Worm (Caenorhabditis elegans) whole organism, L4 larva: ENCODE results near the gene AC3.5.
A peak's percentile ranks its signal among the peaks of the same experiment; 100 is the strongest.

Experiments
- F37D6.2 ChIP-seq: sonication (generic microtip); optimal IDR thresholded peaks from 2 replicates; lab custom pipeline; 2016; ENCODE audit warnings: mild to moderate bottlenecking, missing genetic modification characterization, missing compliant biosample characterization
- R02D3.7 ChIP-seq: fragments of 150-350 bp; sonication (generic microtip); optimal IDR thresholded peaks from 3 replicates; lab custom pipeline; 2014; ENCODE audit warnings: missing biosample characterization, missing genetic modification characterization
- T20F7.1 ChIP-seq: fragments of 200-800 bp; sonication (Bioruptor generic); optimal IDR thresholded peaks from 2 replicates; lab custom pipeline; 2018; ENCODE audit warnings: mild to moderate bottlenecking, missing genetic modification characterization, missing compliant biosample characterization
- Y105C5A.15 ChIP-seq: fragments of 200-800 bp; sonication (Bioruptor generic); IDR thresholded peaks from 2 replicates; pipeline ENCODE4 v1.3.6; 2022; ENCODE audit warnings: missing genetic modification characterization, missing compliant biosample characterization
- Y48G9A.11 ChIP-seq: fragments of 200-800 bp; sonication (Bioruptor generic); IDR thresholded peaks from 2 replicates; pipeline ENCODE4 v1.3.6; 2022; ENCODE audit warnings: missing genetic modification reagents, missing genetic modification characterization, missing compliant biosample characterization
- Y5F2A.4 ChIP-seq: fragments of 200-800 bp; sonication (Bioruptor generic); optimal IDR thresholded peaks from 2 replicates; lab custom pipeline; 2018; ENCODE audit warnings: mild to moderate bottlenecking, missing genetic modification characterization, missing compliant biosample characterization
- attf-4 ChIP-seq: sonication (generic microtip); optimal IDR thresholded peaks from 3 replicates; lab custom pipeline; 2017; ENCODE audit warnings: missing biosample characterization, missing genetic modification characterization
- ceh-20 ChIP-seq: fragments of 200-800 bp; sonication (Bioruptor generic); IDR thresholded peaks from 2 replicates; pipeline ENCODE4 v1.3.6; 2022; ENCODE audit warnings: missing genetic modification reagents, missing genetic modification characterization, missing compliant biosample characterization
- ceh-28 ChIP-seq: fragments of 150-350 bp; optimal IDR thresholded peaks from 2 replicates; lab custom pipeline; 2014; ENCODE audit warnings: missing biosample characterization, missing genetic modification reagents, missing genetic modification characterization
- cey-2 ChIP-seq: sonication (generic microtip); optimal IDR thresholded peaks from 3 replicates; lab custom pipeline; 2017; ENCODE audit warnings: missing genetic modification characterization, mild to moderate bottlenecking, missing compliant biosample characterization, antibody characterized with exemption, borderline replicate concordance; ENCODE audit not compliant: insufficient read depth
- daf-12 ChIP-seq: fragments of 150-350 bp; optimal IDR thresholded peaks from 2 replicates; lab custom pipeline; 2014; ENCODE audit warnings: missing biosample characterization, missing genetic modification reagents, missing genetic modification characterization
- duxl-1 ChIP-seq: sonication (generic microtip); optimal IDR thresholded peaks from 2 replicates; lab custom pipeline; 2016; ENCODE audit warnings: mild to moderate bottlenecking, missing genetic modification characterization, moderate library complexity, missing compliant biosample characterization; ENCODE audit not compliant: poor library complexity
- egl-43 ChIP-seq: fragments of 200-800 bp; sonication (Bioruptor generic); IDR thresholded peaks from 2 replicates; pipeline ENCODE4 v1.3.6; 2022; ENCODE audit warnings: missing genetic modification reagents, missing genetic modification characterization, missing compliant biosample characterization
- fos-1 ChIP-seq: fragments of 150-350 bp; optimal IDR thresholded peaks from 2 replicates; lab custom pipeline; 2014; ENCODE audit warnings: missing biosample characterization, missing genetic modification characterization
- hif-1 ChIP-seq, 2 experiments: sonication (generic microtip); optimal IDR thresholded peaks; 2 replicates each; lab custom pipeline; 2016 to 2017; ENCODE audit warnings: missing compliant biosample characterization in 2 of 2, missing genetic modification characterization in 2 of 2, missing genetic modification reagents in 2 of 2, missing genotype in 2 of 2, mild to moderate bottlenecking in 1 of 2
- hlh-11 ChIP-seq: fragments of 200-800 bp; sonication (Bioruptor generic); optimal IDR thresholded peaks from 2 replicates; lab custom pipeline; 2018; ENCODE audit warnings: mild to moderate bottlenecking, missing genetic modification characterization, missing compliant biosample characterization
- hlh-30 ChIP-seq: sonication (generic microtip); optimal IDR thresholded peaks from 2 replicates; lab custom pipeline; 2017; ENCODE audit warnings: antibody characterized with exemption, mild to moderate bottlenecking, missing genetic modification characterization, missing compliant biosample characterization; ENCODE audit not compliant: insufficient read depth
- hmg-1.1 ChIP-seq: fragments of 200-800 bp; sonication (Bioruptor generic); IDR thresholded peaks from 2 replicates; pipeline ENCODE4 v1.3.6; 2022; ENCODE audit warnings: missing genetic modification reagents, missing genetic modification characterization, missing compliant biosample characterization
- lin-13 ChIP-seq: fragments of 150-350 bp; optimal IDR thresholded peaks from 2 replicates; lab custom pipeline; 2014; ENCODE audit warnings: missing biosample characterization, missing genetic modification reagents, missing genetic modification characterization
- lin-38 ChIP-seq: fragments of 200-800 bp; sonication (Bioruptor generic); IDR thresholded peaks from 2 replicates; pipeline ENCODE4 v1.3.6; 2022; ENCODE audit warnings: missing genetic modification reagents, missing genetic modification characterization, missing compliant biosample characterization
- lir-3 ChIP-seq: sonication (generic microtip); optimal IDR thresholded peaks from 2 replicates; lab custom pipeline; 2016; ENCODE audit warnings: mild to moderate bottlenecking, missing genetic modification characterization, missing compliant biosample characterization
- lsy-2 ChIP-seq, 2 experiments: fragments of 150-350 bp in 1 of 2; sonication (generic microtip) in 1 of 2; optimal IDR thresholded peaks; 2 replicates each; lab custom pipeline; 2014 to 2017; ENCODE audit warnings: missing biosample characterization in 2 of 2, missing genetic modification characterization in 2 of 2
- madf-9 ChIP-seq: fragments of 200-800 bp; sonication (Bioruptor generic); conservative IDR thresholded peaks from 2 replicates; pipeline ENCODE4 v1.3.6; 2022; ENCODE audit warnings: missing genetic modification reagents, missing genetic modification characterization, missing compliant biosample characterization
- mdl-1 ChIP-seq, 2 experiments: fragments of 150-350 bp in 1 of 2; sonication (generic microtip) in 1 of 2; optimal IDR thresholded peaks; 2 replicates each; lab custom pipeline; 2014 to 2017; ENCODE audit warnings: missing biosample characterization in 2 of 2, missing genetic modification characterization in 2 of 2
- mdt-29 ChIP-seq: fragments of 200-800 bp; sonication (Bioruptor generic); IDR thresholded peaks from 2 replicates; pipeline ENCODE4 v1.3.6; 2022; ENCODE audit warnings: missing genetic modification reagents, missing genetic modification characterization, missing compliant biosample characterization
- mep-1 ChIP-seq: fragments of 150-350 bp; sonication (generic microtip); optimal IDR thresholded peaks from 3 replicates; lab custom pipeline; 2014; ENCODE audit warnings: missing biosample characterization, missing genetic modification characterization
- mes-2 ChIP-seq: sonication (generic microtip); optimal IDR thresholded peaks from 2 replicates; lab custom pipeline; 2016; ENCODE audit warnings: missing genotype, mild to moderate bottlenecking, missing genetic modification characterization, missing compliant biosample characterization; ENCODE audit not compliant: poor library complexity, severe bottlenecking
- mxl-2 ChIP-seq: fragments of 200-800 bp; sonication (Bioruptor generic); conservative IDR thresholded peaks from 2 replicates; pipeline ENCODE4 v1.3.6; 2022; ENCODE audit warnings: missing genetic modification reagents, missing genetic modification characterization, missing compliant biosample characterization
- mxl-3 ChIP-seq: fragments of 200-800 bp; sonication (Bioruptor generic); optimal IDR thresholded peaks from 2 replicates; lab custom pipeline; 2018; ENCODE audit warnings: mild to moderate bottlenecking, missing genetic modification characterization, missing compliant biosample characterization
- nhr-10 ChIP-seq: fragments of 150-350 bp; optimal IDR thresholded peaks from 2 replicates; lab custom pipeline; 2014; ENCODE audit warnings: missing biosample characterization, missing genetic modification characterization
- nhr-11 ChIP-seq: fragments of 150-350 bp; optimal IDR thresholded peaks from 2 replicates; lab custom pipeline; 2014; ENCODE audit warnings: missing biosample characterization, missing genetic modification characterization
- nhr-111 ChIP-seq: fragments of 200-800 bp; sonication (Bioruptor generic); optimal IDR thresholded peaks from 2 replicates; lab custom pipeline; 2018; ENCODE audit warnings: mild to moderate bottlenecking, missing genetic modification characterization, missing compliant biosample characterization
- nhr-237 ChIP-seq: sonication (generic microtip); optimal IDR thresholded peaks from 2 replicates; lab custom pipeline; 2017; ENCODE audit warnings: missing biosample characterization, missing genetic modification characterization
- nhr-42 ChIP-seq: fragments of 200-800 bp; sonication (Bioruptor generic); IDR thresholded peaks from 2 replicates; pipeline ENCODE4 v1.3.6; 2022; ENCODE audit warnings: missing genetic modification characterization, missing compliant biosample characterization
- nhr-6 ChIP-seq: fragments of 150-350 bp; optimal IDR thresholded peaks from 2 replicates; lab custom pipeline; 2014; ENCODE audit warnings: missing biosample characterization, missing genetic modification characterization
- nhr-76 ChIP-seq: fragments of 150-350 bp; optimal IDR thresholded peaks from 2 replicates; lab custom pipeline; 2014; ENCODE audit warnings: missing biosample characterization, missing genetic modification characterization
- nhr-77 ChIP-seq: fragments of 150-350 bp; optimal IDR thresholded peaks from 2 replicates; lab custom pipeline; 2014; ENCODE audit warnings: missing biosample characterization, missing genetic modification characterization
- sdz-12 ChIP-seq: fragments of 200-800 bp; sonication (Bioruptor generic); optimal IDR thresholded peaks from 2 replicates; lab custom pipeline; 2018; ENCODE audit warnings: mild to moderate bottlenecking, missing genetic modification characterization, missing compliant biosample characterization
- skn-1 ChIP-seq: fragments of 150-350 bp; optimal IDR thresholded peaks from 2 replicates; lab custom pipeline; 2014; ENCODE audit warnings: missing biosample characterization, missing genetic modification characterization
- snpc-4 ChIP-seq: fragments of 150-350 bp; optimal IDR thresholded peaks from 2 replicates; lab custom pipeline; 2014; ENCODE audit warnings: missing biosample characterization, missing genetic modification characterization
- tag-97 ChIP-seq: fragments of 200-800 bp; sonication (Bioruptor generic); IDR thresholded peaks from 2 replicates; pipeline ENCODE4 v1.3.6; 2022; ENCODE audit warnings: missing genetic modification characterization, missing compliant biosample characterization
- unc-39 ChIP-seq: sonication (generic microtip); optimal IDR thresholded peaks from 2 replicates; lab custom pipeline; 2017; ENCODE audit warnings: missing biosample characterization, missing genetic modification characterization
- unc-62 ChIP-seq, 3 experiments: fragments of 150-350 bp in 1 of 3; sonication (generic microtip); optimal IDR thresholded peaks in 2 of 3; peaks in 1 of 3; 1 replicate in 1 of 3; 2 replicates in 2 of 3; lab custom pipeline; 2014 to 2017; ENCODE audit warnings: missing biosample characterization in 3 of 3, missing genetic modification characterization in 3 of 3, missing genetic modification reagents in 3 of 3, missing genotype in 1 of 3
- vab-7 ChIP-seq: fragments of 200-800 bp; sonication (Bioruptor generic); IDR thresholded peaks from 2 replicates; pipeline ENCODE4 v1.3.6; 2022; ENCODE audit warnings: missing genetic modification reagents, missing genetic modification characterization, missing compliant biosample characterization
- zag-1 ChIP-seq: fragments of 150-350 bp; optimal IDR thresholded peaks from 2 replicates; lab custom pipeline; 2014; ENCODE audit warnings: missing biosample characterization, missing genetic modification characterization
- zfp-2 ChIP-seq: sonication (generic microtip); optimal IDR thresholded peaks from 2 replicates; lab custom pipeline; 2016; ENCODE audit warnings: mild to moderate bottlenecking, missing genetic modification characterization, missing compliant biosample characterization
- zfp-3 ChIP-seq: fragments of 200-800 bp; sonication (Bioruptor generic); conservative IDR thresholded peaks from 2 replicates; pipeline ENCODE4 v1.3.6; 2022; ENCODE audit warnings: missing genetic modification reagents, missing genetic modification characterization, missing compliant biosample characterization
- zip-11 ChIP-seq: fragments of 200-800 bp; sonication (Bioruptor generic); IDR thresholded peaks from 2 replicates; pipeline ENCODE4 v1.3.6; 2022; ENCODE audit warnings: missing genetic modification characterization, missing compliant biosample characterization
- zip-2 ChIP-seq: fragments of 150-350 bp; optimal IDR thresholded peaks from 2 replicates; lab custom pipeline; 2014; ENCODE audit warnings: missing biosample characterization, missing genetic modification characterization

Gene AC3.5

ce11 chrV:10441135-10442024, 53.1 kb downstream of the AC3.5 start, which contains the start of gene pap-1:
Gene pap-1 (plus strand): TSS chrV:10441974.
- TF ChIP-seq mxl-2 (GFP tag; lab: Robert Waterston, UW) = no peak
- peak; percentile 20; the same call in 1 of the 2 replicates for TF ChIP-seq lin-38 (GFP tag; lab: Robert Waterston, UW)
- no peak for TF ChIP-seq nhr-11
- TF ChIP-seq zag-1 (tag; lab: Kevin White, UChicago) = no peak
- TF ChIP-seq skn-1 (tag; lab: Kevin White, UChicago) = no peak
- TF ChIP-seq hlh-11 (tag; lab: Kevin White, UChicago) = peak; percentile 57
- no peak for TF ChIP-seq tag-97
- TF ChIP-seq nhr-76 (tag; lab: Kevin White, UChicago) = no peak
- TF ChIP-seq duxl-1 (tag; lab: Kevin White, UChicago) = no peak
- TF ChIP-seq lin-13 (GFP tag; lab: Kevin White, UChicago) = no peak
- TF ChIP-seq fos-1 (tag; lab: Kevin White, UChicago) = no peak
- no peak for TF ChIP-seq nhr-111
- no peak for TF ChIP-seq Y105C5A.15
- TF ChIP-seq lsy-2 (tag; optimal IDR thresholded peaks at IDR 0.05; lab: Kevin White, UChicago) = peak in 1 of 2 experiments; percentile 36
- no peak for TF ChIP-seq vab-7 (GFP tag; lab: Robert Waterston, UW)
- TF ChIP-seq nhr-42 (GFP tag; lab: Robert Waterston, UW) = no peak
- no peak for TF ChIP-seq daf-12 (tag; lab: Kevin White, UChicago)
- TF ChIP-seq unc-62 (GFP tag; optimal IDR thresholded peaks at IDR 0.05 in 1 of 2; lab: Kevin White, UChicago) = no peak
- no peak for TF ChIP-seq unc-62 (tag; optimal IDR thresholded peaks at IDR 0.05; lab: Kevin White, UChicago)
- no peak for TF ChIP-seq sdz-12 (GFP tag; lab: Kevin White, UChicago)
- no peak for TF ChIP-seq nhr-237 (tag; lab: Kevin White, UChicago)
- no peak for TF ChIP-seq nhr-10 (tag; lab: Kevin White, UChicago)
- TF ChIP-seq R02D3.7 (tag; lab: Kevin White, UChicago) = no peak
- no peak for TF ChIP-seq hmg-1.1 (GFP tag; lab: Robert Waterston, UW)
- TF ChIP-seq zip-11 (GFP tag; lab: Robert Waterston, UW) = no peak
- no peak for TF ChIP-seq T20F7.1 (GFP tag; lab: Kevin White, UChicago)
- peak in 1 of 2 experiments; percentile 67 for TF ChIP-seq mdl-1 (tag; optimal IDR thresholded peaks at IDR 0.05; lab: Kevin White, UChicago)
- TF ChIP-seq egl-43 (GFP tag; lab: Robert Waterston, UW) = no peak
- no peak for TF ChIP-seq zip-2 (tag; lab: Kevin White, UChicago)
- TF ChIP-seq hlh-30 (tag; lab: Kevin White, UChicago) = peak; percentile 95
- peak in 1 of 2 experiments; percentile 25 for TF ChIP-seq hif-1 (tag; optimal IDR thresholded peaks at IDR 0.05; lab: Kevin White, UChicago)
- TF ChIP-seq unc-39 (tag; lab: Kevin White, UChicago) = no peak
- TF ChIP-seq nhr-77 (tag; lab: Kevin White, UChicago) = no peak
- no peak for TF ChIP-seq mep-1 (tag; lab: Kevin White, UChicago)
- peak; percentile 75 for TF ChIP-seq mes-2 (tag; lab: Kevin White, UChicago)
- TF ChIP-seq F37D6.2 (tag; lab: Kevin White, UChicago) = no peak
- TF ChIP-seq cey-2 = no peak
- no peak for TF ChIP-seq mdt-29 (GFP tag; lab: Robert Waterston, UW)
- TF ChIP-seq mxl-3 (GFP tag; lab: Kevin White, UChicago) = peak; percentile 28
- no peak for TF ChIP-seq nhr-6 (tag; lab: Kevin White, UChicago)
- no peak for TF ChIP-seq lir-3
- no peak for TF ChIP-seq Y5F2A.4 (GFP tag; lab: Kevin White, UChicago)
- TF ChIP-seq attf-4 (tag; lab: Kevin White, UChicago) = no peak
- no peak for TF ChIP-seq ceh-20 (GFP tag; lab: Robert Waterston, UW)
- TF ChIP-seq madf-9 (GFP tag; lab: Robert Waterston, UW) = no peak
- no peak for TF ChIP-seq Y48G9A.11 (GFP tag; lab: Robert Waterston, UW)
- TF ChIP-seq snpc-4 (tag; lab: Kevin White, UChicago) = no peak
- peak; percentile 59 for TF ChIP-seq ceh-28 (tag; lab: Kevin White, UChicago)
- TF ChIP-seq zfp-2 (tag; lab: Kevin White, UChicago) = no peak
- TF ChIP-seq zfp-3 (GFP tag; lab: Robert Waterston, UW) = no peak
